Fruit fly (Drosophila melanogaster) whole organism, embryonic: ENCODE data around the gene Trf.

ENCODE experiments used
- Adf1 ChIP-seq: fragments of 200-800 bp; sonication (Bioruptor generic); IDR thresholded peaks from 2 replicates; pipeline ENCODE4 v1.3.6; 2022; ENCODE audit warnings: missing biosample characterization, missing genetic modification characterization
- Atf6 ChIP-seq: fragments of 200-800 bp; sonication (Bioruptor generic); IDR thresholded peaks from 2 replicates; pipeline ENCODE4 v1.3.6; 2022; ENCODE audit warnings: missing biosample characterization, missing genetic modification characterization
- CG10147 ChIP-seq: fragments of 200-800 bp; sonication (Bioruptor generic); optimal IDR thresholded peaks from 2 replicates; lab custom pipeline; 2019; ENCODE audit warnings: missing biosample characterization, mild to moderate bottlenecking, missing genetic modification characterization, moderate library complexity
- CG10267 ChIP-seq: fragments of 200-800 bp; sonication (Bioruptor generic); optimal IDR thresholded peaks from 2 replicates; lab custom pipeline; 2018; ENCODE audit warnings: missing biosample characterization, mild to moderate bottlenecking, missing genetic modification characterization, moderate library complexity
- CG10274 ChIP-seq: fragments of 200-800 bp; sonication (Bioruptor generic); optimal IDR thresholded peaks from 3 replicates; lab custom pipeline; 2017; ENCODE audit warnings: missing biosample characterization, mild to moderate bottlenecking, missing genetic modification characterization
- CG10979 ChIP-seq: fragments of 200-800 bp; sonication (Bioruptor generic); optimal IDR thresholded peaks from 2 replicates; lab custom pipeline; 2018; ENCODE audit warnings: missing biosample characterization, mild to moderate bottlenecking, missing genetic modification characterization, moderate library complexity
- CG11456 ChIP-seq: fragments of 200-800 bp; sonication (Bioruptor generic); IDR thresholded peaks from 3 replicates; pipeline ENCODE4 v1.3.6; 2022; ENCODE audit warnings: missing biosample characterization, missing genetic modification characterization
- CG11504 ChIP-seq: fragments of 200-800 bp; sonication (Bioruptor generic); optimal IDR thresholded peaks from 3 replicates; lab custom pipeline; 2019; ENCODE audit warnings: missing biosample characterization, mild to moderate bottlenecking, missing genetic modification characterization, moderate library complexity
- CG11696 ChIP-seq: fragments of 200-800 bp; sonication (Bioruptor generic); IDR thresholded peaks from 2 replicates; pipeline ENCODE4 v1.3.6; 2022; ENCODE audit warnings: missing biosample characterization, missing genetic modification characterization
- CG13424 ChIP-seq: fragments of 200-800 bp; sonication (Bioruptor generic); optimal IDR thresholded peaks from 2 replicates; lab custom pipeline; 2019; ENCODE audit warnings: missing biosample characterization, mild to moderate bottlenecking, missing genetic modification characterization, moderate library complexity
- CG13894 ChIP-seq: fragments of 200-800 bp; sonication (Bioruptor generic); optimal IDR thresholded peaks from 3 replicates; lab custom pipeline; 2018; ENCODE audit warnings: missing biosample characterization, mild to moderate bottlenecking, missing genetic modification characterization, moderate library complexity
- CG14050 ChIP-seq: fragments of 200-800 bp; sonication (Bioruptor generic); IDR thresholded peaks from 3 replicates; pipeline ENCODE4 v1.3.6; 2022; ENCODE audit warnings: missing biosample characterization, missing genetic modification characterization
- CG14441 ChIP-seq: fragments of 200-800 bp; sonication (Bioruptor generic); IDR thresholded peaks from 2 replicates; pipeline ENCODE4 v1.3.6; 2022; ENCODE audit warnings: missing biosample characterization, missing genetic modification characterization
- CG15011 ChIP-seq: fragments of 200-800 bp; sonication (Bioruptor generic); optimal IDR thresholded peaks from 3 replicates; lab custom pipeline; 2018; ENCODE audit warnings: missing biosample characterization, mild to moderate bottlenecking, missing genetic modification characterization
- CG1529 ChIP-seq: fragments of 200-800 bp; sonication (Bioruptor generic); optimal IDR thresholded peaks from 3 replicates; lab custom pipeline; 2018; ENCODE audit warnings: missing biosample characterization, missing genetic modification characterization
- CG31224 ChIP-seq: fragments of 200-800 bp; sonication (Bioruptor generic); IDR thresholded peaks from 2 replicates; pipeline ENCODE4 v1.3.6; 2022; ENCODE audit warnings: missing biosample characterization, missing genetic modification characterization
- CG31441 ChIP-seq: fragments of 200-800 bp; sonication (Bioruptor generic); IDR thresholded peaks from 2 replicates; pipeline ENCODE4 v1.3.6; 2022; ENCODE audit warnings: missing biosample characterization, missing genetic modification characterization
- CG32767 ChIP-seq: fragments of 200-800 bp; sonication (Bioruptor generic); IDR thresholded peaks from 2 replicates; pipeline ENCODE4 v1.3.6; 2022; ENCODE audit warnings: missing biosample characterization, missing genetic modification characterization
- CG34376 ChIP-seq: fragments of 200-800 bp; sonication (Bioruptor generic); optimal IDR thresholded peaks from 2 replicates; lab custom pipeline; 2018; ENCODE audit warnings: missing biosample characterization, mild to moderate bottlenecking, missing genetic modification characterization
- CG6765 ChIP-seq: fragments of 200-800 bp; sonication (Bioruptor generic); optimal IDR thresholded peaks from 3 replicates; lab custom pipeline; 2017; ENCODE audit warnings: missing biosample characterization, mild to moderate bottlenecking, missing genetic modification characterization
- CG8290 ChIP-seq, 3 experiments: fragments of 200-800 bp; sonication (Bioruptor generic); optimal IDR thresholded peaks; 2 replicates each; lab custom pipeline; 2016 to 2019; ENCODE audit warnings: missing biosample characterization in 3 of 3, missing genetic modification characterization in 3 of 3, mild to moderate bottlenecking in 2 of 3, moderate library complexity in 1 of 3
- CG8388 ChIP-seq: fragments of 200-800 bp; sonication (Bioruptor generic); optimal IDR thresholded peaks from 2 replicates; lab custom pipeline; 2019; ENCODE audit warnings: missing biosample characterization, mild to moderate bottlenecking, missing genetic modification characterization, moderate library complexity
- CG9817 ChIP-seq: fragments of 200-800 bp; sonication (Bioruptor generic); optimal IDR thresholded peaks from 2 replicates; lab custom pipeline; 2018; ENCODE audit warnings: missing biosample characterization, mild to moderate bottlenecking, missing genetic modification characterization, moderate library complexity
- Elba2 ChIP-seq: fragments of 200-800 bp; sonication (Bioruptor generic); optimal IDR thresholded peaks from 3 replicates; lab custom pipeline; 2016; ENCODE audit warnings: missing biosample characterization, missing genetic modification characterization
- Ets97D ChIP-seq: fragments of 200-800 bp; sonication (Bioruptor generic); optimal IDR thresholded peaks from 3 replicates; lab custom pipeline; 2016; ENCODE audit warnings: missing biosample characterization, missing genetic modification characterization
- PHDP ChIP-seq: fragments of 200-800 bp; sonication (Bioruptor generic); optimal IDR thresholded peaks from 3 replicates; lab custom pipeline; 2018; ENCODE audit warnings: missing biosample characterization, mild to moderate bottlenecking, missing genetic modification characterization, moderate library complexity
- Pdp1 ChIP-seq, 2 experiments: fragments of 200-800 bp; sonication (Bioruptor generic); optimal IDR thresholded peaks; 3 replicates each; lab custom pipeline; 2016; ENCODE audit warnings: missing biosample characterization in 2 of 2, missing genetic modification characterization in 2 of 2, mild to moderate bottlenecking in 1 of 2, moderate library complexity in 1 of 2
- Rfx ChIP-seq: fragments of 200-800 bp; sonication (Bioruptor generic); IDR thresholded peaks from 2 replicates; pipeline ENCODE4 v1.3.6; 2022; ENCODE audit warnings: missing biosample characterization, missing genetic modification characterization
- Scr ChIP-seq: fragments of 200-800 bp; sonication (Bioruptor generic); IDR thresholded peaks from 2 replicates; pipeline ENCODE4 v1.3.6; 2022; ENCODE audit warnings: missing biosample characterization, missing genetic modification characterization; ENCODE audit not compliant: partially characterized antibody
- Taf1 ChIP-seq: fragments of 200-800 bp; sonication (Bioruptor generic); IDR thresholded peaks from 2 replicates; pipeline ENCODE4 v1.3.6; 2022; ENCODE audit warnings: missing biosample characterization, missing genetic modification characterization
- Usf ChIP-seq: fragments of 200-800 bp; sonication (Bioruptor generic); optimal IDR thresholded peaks from 2 replicates; lab custom pipeline; 2017; ENCODE audit warnings: missing genotype, missing biosample characterization, missing genetic modification characterization
- abd-A ChIP-seq: fragments of 200-800 bp; sonication (Bioruptor generic); optimal IDR thresholded peaks from 3 replicates; lab custom pipeline; 2019; ENCODE audit warnings: missing biosample characterization, mild to moderate bottlenecking, missing genetic modification characterization, moderate library complexity
- crol ChIP-seq: fragments of 200-800 bp; sonication (Bioruptor generic); IDR thresholded peaks from 2 replicates; pipeline ENCODE4 v1.3.6; 2022; ENCODE audit warnings: missing biosample characterization, missing genetic modification characterization
- dm ChIP-seq: fragments of 200-800 bp; sonication (Bioruptor generic); optimal IDR thresholded peaks from 3 replicates; lab custom pipeline; 2016; ENCODE audit warnings: missing biosample characterization, missing genetic modification characterization
- dmrt11E ChIP-seq: fragments of 200-800 bp; sonication (Bioruptor generic); optimal IDR thresholded peaks from 3 replicates; lab custom pipeline; 2018; ENCODE audit warnings: missing biosample characterization, mild to moderate bottlenecking, missing genetic modification characterization, moderate library complexity
- exex ChIP-seq: fragments of 200-800 bp; sonication (Bioruptor generic); optimal IDR thresholded peaks from 4 replicates; lab custom pipeline; 2018; ENCODE audit warnings: missing biosample characterization, mild to moderate bottlenecking, missing genetic modification characterization, moderate library complexity
- fd102C ChIP-seq: fragments of 200-800 bp; sonication (Bioruptor generic); optimal IDR thresholded peaks from 2 replicates; lab custom pipeline; 2018; ENCODE audit warnings: missing biosample characterization, mild to moderate bottlenecking, missing genetic modification characterization, moderate library complexity
- gcm ChIP-seq: fragments of 200-800 bp; sonication (Bioruptor generic); optimal IDR thresholded peaks from 2 replicates; lab custom pipeline; 2019; ENCODE audit warnings: missing biosample characterization, mild to moderate bottlenecking, missing genetic modification characterization, moderate library complexity
- jing ChIP-seq: fragments of 200-800 bp; sonication (Bioruptor generic); optimal IDR thresholded peaks from 2 replicates; lab custom pipeline; 2018; ENCODE audit warnings: missing biosample characterization, mild to moderate bottlenecking, missing genetic modification characterization
- nau ChIP-seq: fragments of 200-800 bp; sonication (Bioruptor generic); optimal IDR thresholded peaks from 3 replicates; lab custom pipeline; 2017; ENCODE audit warnings: missing biosample characterization, mild to moderate bottlenecking, missing genetic modification characterization, missing genetic modification reagents
- nmo ChIP-seq: fragments of 200-800 bp; sonication (Bioruptor generic); optimal IDR thresholded peaks from 2 replicates; lab custom pipeline; 2018; ENCODE audit warnings: missing biosample characterization, mild to moderate bottlenecking, missing genetic modification characterization, moderate library complexity
- onecut ChIP-seq: fragments of 200-800 bp; sonication (Bioruptor generic); IDR thresholded peaks from 2 replicates; pipeline ENCODE4 v1.3.6; 2022; ENCODE audit warnings: missing biosample characterization, missing genetic modification characterization
- salm ChIP-seq: fragments of 200-800 bp; sonication (Bioruptor generic); optimal IDR thresholded peaks from 2 replicates; lab custom pipeline; 2018; ENCODE audit warnings: missing biosample characterization, mild to moderate bottlenecking, missing genetic modification characterization
- slbo ChIP-seq: fragments of 200-800 bp; sonication (Bioruptor generic); IDR thresholded peaks from 2 replicates; pipeline ENCODE4 v1.3.6; 2022; ENCODE audit warnings: missing biosample characterization, missing genetic modification characterization
- trem ChIP-seq: fragments of 200-800 bp; optimal IDR thresholded peaks from 3 replicates; lab custom pipeline; 2019; ENCODE audit warnings: missing biosample characterization, mild to moderate bottlenecking, missing genetic modification characterization, moderate library complexity
- vvl ChIP-seq: fragments of 200-800 bp; sonication (Bioruptor generic); IDR thresholded peaks from 2 replicates; pipeline ENCODE4 v1.3.6; 2022; ENCODE audit warnings: missing biosample characterization, missing genetic modification characterization
- wor ChIP-seq: fragments of 200-800 bp; sonication (Bioruptor generic); IDR thresholded peaks from 2 replicates; pipeline ENCODE4 v1.3.6; 2022; ENCODE audit warnings: missing biosample characterization, missing genetic modification characterization
- zen ChIP-seq: fragments of 200-800 bp; sonication (Bioruptor generic); optimal IDR thresholded peaks from 3 replicates; lab custom pipeline; 2018; ENCODE audit warnings: missing biosample characterization, mild to moderate bottlenecking, missing genetic modification characterization, moderate library complexity
- zen2 ChIP-seq: fragments of 200-800 bp; sonication (Bioruptor generic); IDR thresholded peaks from 3 replicates; pipeline ENCODE4 v1.3.6; 2022; ENCODE audit warnings: missing biosample characterization, missing genetic modification characterization; ENCODE audit not compliant: partially characterized antibody
- zf30C ChIP-seq: fragments of 200-800 bp; sonication (Bioruptor generic); optimal IDR thresholded peaks from 3 replicates; lab custom pipeline; 2018; ENCODE audit warnings: missing biosample characterization, mild to moderate bottlenecking, missing genetic modification characterization

Trf gene

dm6 chr2L:8097461-8097860 lies 24.8 kb downstream of the Trf start (continued):
- TF ChIP-seq Adf1 (GFP tag; lab: Robert Waterston, UW) (peak; percentile 22; the same call in 1 of the 2 replicates), CG32767 (GFP tag; lab: Robert Waterston, UW) (no peak), zen (tag; lab: Kevin White, UChicago) (no peak), slbo (GFP tag; lab: Robert Waterston, UW) (no peak), CG8388 (GFP tag; lab: Kevin White, UChicago) (peak; percentile 3), Scr (GFP tag; lab: Robert Waterston, UW) (no peak), Atf6 (no peak; the same call in 1 of the 2 replicates), CG8290 (GFP tag; optimal IDR thresholded peaks at IDR 0.05; lab: Kevin White, UChicago) (no peak), CG8290 (tag; optimal IDR thresholded peaks at IDR 0.05; lab: Kevin White, UChicago) (peak in 1 of 2 experiments; percentile 85), salm (tag; lab: Kevin White, UChicago) (peak; percentile 55), CG6765 (GFP tag; lab: Kevin White, UChicago) (peak; percentile 76), wor (GFP tag; lab: Robert Waterston, UW) (no peak), CG10979 (no peak), abd-A (peak; percentile 76), Elba2 (no peak), CG1529 (GFP tag; lab: Kevin White, UChicago) (no peak), CG13424 (tag; lab: Kevin White, UChicago) (peak; percentile 50), CG14441 (GFP tag; lab: Robert Waterston, UW) (no peak), CG10274 (peak; percentile 32), jing (GFP tag; lab: Kevin White, UChicago) (no peak), exex (tag; lab: Kevin White, UChicago) (peak; percentile 36), Ets97D (GFP tag; lab: Kevin White, UChicago) (no peak), Pdp1 (GFP tag; optimal IDR thresholded peaks at IDR 0.05; lab: Kevin White, UChicago) (no peak), zen2 (GFP tag; lab: Robert Waterston, UW) (no peak), nmo (GFP tag; lab: Kevin White, UChicago) (peak; percentile 10), CG31441 (GFP tag; lab: Robert Waterston, UW) (peak; percentile 55), CG34376 (GFP tag; lab: Kevin White, UChicago) (peak; percentile 63), CG11456 (GFP tag; lab: Robert Waterston, UW) (0 out of 3 replicates have a peak, but pooled peaks have one; percentile 48), Taf1 (no peak), onecut (GFP tag; lab: Robert Waterston, UW) (peak; percentile 41), dmrt11E (peak; percentile 18), crol (GFP tag; lab: Robert Waterston, UW) (peak; percentile 90), zf30C (no peak), CG10147 (GFP tag; lab: Kevin White, UChicago) (peak; percentile 52), Usf (no peak), trem (tag; lab: Kevin White, UChicago) (no peak), CG14050 (GFP tag; lab: Robert Waterston, UW) (no peak), gcm (peak; percentile 58), dm (no peak), CG15011 (GFP tag; lab: Kevin White, UChicago) (peak; percentile 71), CG11504 (tag; lab: Kevin White, UChicago) (peak; percentile 37), CG10267 (tag; lab: Kevin White, UChicago) (no peak), vvl (GFP tag; lab: Robert Waterston, UW) (peak; percentile 39), CG31224 (GFP tag; lab: Robert Waterston, UW) (peak; percentile 31; the same call in 1 of the 2 replicates), CG9817 (tag; lab: Kevin White, UChicago) (peak; percentile 45), CG13894 (tag; lab: Kevin White, UChicago) (peak; percentile 46), fd102C (GFP tag; lab: Kevin White, UChicago) (no peak), nau (GFP tag; lab: Kevin White, UChicago) (peak; percentile 82), CG11696 (no peak), PHDP (tag; lab: Kevin White, UChicago) (peak; percentile 73), Rfx (peak; percentile 47; the same call in 1 of the 2 replicates)
